Worm (Caenorhabditis elegans): ENCODE data around the gene bcf-1.
A peak's percentile ranks its signal among the peaks of the same experiment; 100 is the strongest.

Gene bcf-1

ce11 chrV:6433446-6434178 is 25.0 kb upstream of the bcf-1 start, which contains the start of the genes gad-1 and erfa-1:
Gene gad-1 (minus strand): TSS chrV:6433496.
Gene erfa-1 (plus strand): TSS chrV:6434128.
- TF ChIP-seq skn-1 (tag; optimal IDR thresholded peaks at IDR 0.05) (no peak), sma-3 (GFP tag; optimal IDR thresholded peaks at IDR 0.05) (peak; percentile 26), C34F6.9 (tag; optimal IDR thresholded peaks at IDR 0.05) (peak; percentile 60), nhr-129 (tag; optimal IDR thresholded peaks at IDR 0.05) (peak; percentile 71), ceh-16 (tag; optimal IDR thresholded peaks at IDR 0.05) (no peak), zag-1 (tag; optimal IDR thresholded peaks at IDR 0.05) (no peak), nhr-21 (tag; optimal IDR thresholded peaks at IDR 0.05) (peak; percentile 46), ZK546.5 (tag; optimal IDR thresholded peaks at IDR 0.05) (no peak), unc-55 (GFP tag; optimal IDR thresholded peaks at IDR 0.05) (peak; percentile 84), ztf-11 (tag; optimal IDR thresholded peaks at IDR 0.05) (no peak), sem-4 (tag; optimal IDR thresholded peaks at IDR 0.05) (no peak), unc-39 (tag; optimal IDR thresholded peaks at IDR 0.05) (no peak), sma-9 (GFP tag; optimal IDR thresholded peaks at IDR 0.05) (peak; percentile 60), sma-9 (tag; optimal IDR thresholded peaks at IDR 0.05) (no peak), lsy-2 (tag; optimal IDR thresholded peaks at IDR 0.05) (peak; percentile 24 to 91), lin-11 (tag; optimal IDR thresholded peaks at IDR 0.05) (peak; percentile 16), nhr-23 (tag; optimal IDR thresholded peaks at IDR 0.05) (no peak), F13H6.1 (tag; optimal IDR thresholded peaks at IDR 0.05) (peak; percentile 2), lin-13 (GFP tag; optimal IDR thresholded peaks at IDR 0.05) (peak; percentile 24), ztf-4 (tag; optimal IDR thresholded peaks at IDR 0.05) (no peak), ztf-1 (GFP tag; conservative IDR thresholded peaks at IDR 0.05) (no peak), snpc-4 (tag; optimal IDR thresholded peaks at IDR 0.05) (no peak), crh-2 (tag; optimal IDR thresholded peaks at IDR 0.05) (peak; percentile 65), nhr-25 (tag; optimal IDR thresholded peaks at IDR 0.05) (peak; percentile 38), Y55F3AM.14 (GFP tag; optimal IDR thresholded peaks at IDR 0.05) (no peak), alr-1 (tag; optimal IDR thresholded peaks at IDR 0.05) (no peak), egl-27 (tag; optimal IDR thresholded peaks at IDR 0.05) (no peak), aly-2 (tag; optimal IDR thresholded peaks at IDR 0.05) (no peak), lin-39 (tag; optimal IDR thresholded peaks at IDR 0.05) (no peak), unc-62 (GFP tag; optimal IDR thresholded peaks at IDR 0.05) (no peak)

- TF ChIP-seq unc-55 (GFP tag; optimal IDR thresholded peaks at IDR 0.05) (no peak), crh-2 (tag; optimal IDR thresholded peaks at IDR 0.05) (peak; percentile 21), zag-1 (tag; optimal IDR thresholded peaks at IDR 0.05) (no peak), lsy-2 (tag; optimal IDR thresholded peaks at IDR 0.05) (no peak), peb-1 (tag; optimal IDR thresholded peaks at IDR 0.05) (no peak), unc-62 (GFP tag; optimal IDR thresholded peaks at IDR 0.05) (no peak), sma-3 (GFP tag; optimal IDR thresholded peaks at IDR 0.05) (peak; percentile 49), nhr-129 (tag; optimal IDR thresholded peaks at IDR 0.05) (peak; percentile 18), Y55F3AM.14 (GFP tag; optimal IDR thresholded peaks at IDR 0.05) (no peak), lin-13 (GFP tag; optimal IDR thresholded peaks at IDR 0.05) (no peak), C34F6.9 (tag; optimal IDR thresholded peaks at IDR 0.05) (no peak), elt-1 (tag; optimal IDR thresholded peaks at IDR 0.05) (no peak), gmeb-1 (tag; optimal IDR thresholded peaks at IDR 0.05) (no peak), sma-9 (GFP tag; optimal IDR thresholded peaks at IDR 0.05) (peak; percentile 26), sma-9 (tag; optimal IDR thresholded peaks at IDR 0.05) (no peak), dmd-4 (tag; optimal IDR thresholded peaks at IDR 0.05) (no peak), ztf-4 (tag; optimal IDR thresholded peaks at IDR 0.05) (no peak), nhr-11 (tag; optimal IDR thresholded peaks at IDR 0.05) (no peak), lin-11 (tag; optimal IDR thresholded peaks at IDR 0.05) (no peak), fos-1 (tag; optimal IDR thresholded peaks at IDR 0.05) (no peak), elt-3 (tag; optimal IDR thresholded peaks at IDR 0.05) (no peak), nhr-21 (tag; optimal IDR thresholded peaks at IDR 0.05) (no peak), lin-39 (tag; optimal IDR thresholded peaks at IDR 0.05) (no peak), ama-1 (optimal IDR thresholded peaks at IDR 0.05) (no peak), sem-4 (tag; optimal IDR thresholded peaks at IDR 0.05) (no peak), mbf-1 (tag; optimal IDR thresholded peaks at IDR 0.05) (no peak), blmp-1 (tag; optimal IDR thresholded peaks at IDR 0.05; ENCODE audit: insufficient read depth) (peak; percentile 3), ceh-16 (tag; optimal IDR thresholded peaks at IDR 0.05) (no peak)
Observed at ce11 chrV:6430526-6431371, 22.2 kb upstream of the bcf-1 start.

All from whole organism, L2 larva.